Worm (Caenorhabditis elegans): Measurements from ENCODE around the gene chil-5.

chil-5 gene

DNA sequence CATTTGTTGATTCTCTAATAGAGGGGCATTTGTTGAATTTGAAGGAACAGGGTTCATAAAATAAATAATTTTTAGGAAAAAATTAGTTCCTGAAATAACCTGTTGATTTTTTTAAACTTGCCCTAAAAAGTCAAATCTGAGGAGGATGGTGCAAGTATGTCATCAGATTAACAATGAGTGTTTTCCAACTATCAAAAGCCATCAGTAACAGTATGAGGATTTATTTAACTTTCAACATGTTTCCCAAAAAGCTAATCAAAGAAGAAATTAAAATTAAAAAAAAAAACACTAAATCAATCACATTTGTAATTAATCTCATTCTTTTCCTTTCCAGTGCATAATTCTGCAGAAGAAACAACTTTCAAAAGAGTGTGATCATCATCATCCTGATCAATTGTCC, at the start of gene chil-5:
Gene chil-5, minus strand, starts transcription at position 101 of the 400 bp plus-strand sequence.
- no peak for TF ChIP-seq ceh-43 (GFP tag; optimal IDR thresholded peaks at IDR 0.05)
- no peak for TF ChIP-seq nhr-237 (tag; optimal IDR thresholded peaks at IDR 0.05)
- TF ChIP-seq snpc-4 (tag; optimal IDR thresholded peaks at IDR 0.05), result no peak
- TF ChIP-seq nhr-28 (tag; optimal IDR thresholded peaks at IDR 0.05), result no peak
- TF ChIP-seq ces-1 (GFP tag; optimal IDR thresholded peaks at IDR 0.05), result no peak
- no peak for TF ChIP-seq M03D4.4 (tag; optimal IDR thresholded peaks at IDR 0.05)
- no peak for TF ChIP-seq unc-39 (tag; optimal IDR thresholded peaks at IDR 0.05)
- TF ChIP-seq nhr-12 (tag; optimal IDR thresholded peaks at IDR 0.05), result no peak
- no peak for TF ChIP-seq bed-3 (GFP tag; optimal IDR thresholded peaks at IDR 0.05)
- TF ChIP-seq sem-2 (GFP tag; optimal IDR thresholded peaks at IDR 0.05), result no peak
- no peak for TF ChIP-seq flh-1 (GFP tag; optimal IDR thresholded peaks at IDR 0.05)
- no peak for TF ChIP-seq mab-5 (tag; optimal IDR thresholded peaks at IDR 0.05)
- TF ChIP-seq ceh-83 (GFP tag; optimal IDR thresholded peaks at IDR 0.05), result no peak
- no peak for TF ChIP-seq mep-1 (tag; optimal IDR thresholded peaks at IDR 0.05)

DNA sequence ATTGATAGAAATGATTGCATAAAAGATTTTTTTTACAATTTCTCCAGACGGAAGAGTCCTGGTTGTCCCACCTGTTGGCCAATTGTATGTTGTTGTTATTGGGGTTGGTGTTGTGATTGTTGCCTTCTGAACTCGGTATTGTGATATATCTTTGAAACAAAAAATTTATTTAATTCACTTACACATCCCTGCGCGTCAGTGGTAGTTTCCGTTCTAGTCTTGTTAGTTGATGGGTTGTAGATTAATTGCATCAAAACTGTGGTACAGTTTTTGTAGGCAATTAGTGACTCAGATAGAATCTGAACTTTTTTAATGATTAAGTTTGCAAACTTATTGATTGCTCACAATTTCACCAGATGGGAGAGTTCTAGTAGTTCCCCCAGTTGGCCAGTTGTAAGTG, 45.0 kb upstream of the chil-5 start:
- TF ChIP-seq blmp-1 (tag; optimal IDR thresholded peaks at IDR 0.05) (no peak), nhr-12 (tag; optimal IDR thresholded peaks at IDR 0.05) (no peak), ztf-11 (tag; optimal IDR thresholded peaks at IDR 0.05) (no peak), mep-1 (tag; optimal IDR thresholded peaks at IDR 0.05) (no peak), ceh-43 (GFP tag; optimal IDR thresholded peaks at IDR 0.05) (no peak), lsy-2 (tag; optimal IDR thresholded peaks at IDR 0.05) (no peak), unc-120 (tag; optimal IDR thresholded peaks at IDR 0.05; ENCODE audit: poor library complexity, severe bottlenecking) (no peak), zip-8 (tag; optimal IDR thresholded peaks at IDR 0.05) (no peak), sptf-1 (tag; optimal IDR thresholded peaks at IDR 0.05) (no peak), mab-5 (tag; optimal IDR thresholded peaks at IDR 0.05) (no peak), elt-1 (tag; optimal IDR thresholded peaks at IDR 0.05; ENCODE audit: borderline replicate concordance, insufficient read depth) (no peak), flh-1 (GFP tag; optimal IDR thresholded peaks at IDR 0.05) (no peak), drap-1 (GFP tag; optimal IDR thresholded peaks at IDR 0.05) (no peak), pha-4 (tag; optimal IDR thresholded peaks at IDR 0.05) (no peak), bed-3 (GFP tag; optimal IDR thresholded peaks at IDR 0.05) (no peak), lin-13 (tag; optimal IDR thresholded peaks at IDR 0.05) (no peak), ceh-83 (GFP tag; optimal IDR thresholded peaks at IDR 0.05) (no peak), tbx-8 (GFP tag; optimal IDR thresholded peaks at IDR 0.05) (no peak), nhr-237 (tag; optimal IDR thresholded peaks at IDR 0.05) (no peak), sem-2 (GFP tag; optimal IDR thresholded peaks at IDR 0.05) (no peak)

ce11 chrII:9900276-9900675, 40.8 kb upstream of the chil-5 start, which contains the start of gene unc-4:
TSS of gene unc-4 (minus strand) at chrII:9900376.
- no peak for TF ChIP-seq ztf-11 (tag; optimal IDR thresholded peaks at IDR 0.05)
- TF ChIP-seq mls-2 (tag; optimal IDR thresholded peaks at IDR 0.05), result no peak
- TF ChIP-seq lin-13 (tag; optimal IDR thresholded peaks at IDR 0.05), result no peak
- TF ChIP-seq lsy-2 (tag; optimal IDR thresholded peaks at IDR 0.05), result no peak
- no peak for TF ChIP-seq cnd-1 (tag; optimal IDR thresholded peaks at IDR 0.05)
- no peak for TF ChIP-seq ces-1 (GFP tag; optimal IDR thresholded peaks at IDR 0.05)
- TF ChIP-seq sptf-1 (tag; optimal IDR thresholded peaks at IDR 0.05), result no peak
- no peak for TF ChIP-seq lin-32 (GFP tag; optimal IDR thresholded peaks at IDR 0.05)
- TF ChIP-seq elt-1 (tag; optimal IDR thresholded peaks at IDR 0.05; ENCODE audit: borderline replicate concordance, insufficient read depth), result no peak
- no peak for TF ChIP-seq nhr-237 (tag; optimal IDR thresholded peaks at IDR 0.05)

DNA sequence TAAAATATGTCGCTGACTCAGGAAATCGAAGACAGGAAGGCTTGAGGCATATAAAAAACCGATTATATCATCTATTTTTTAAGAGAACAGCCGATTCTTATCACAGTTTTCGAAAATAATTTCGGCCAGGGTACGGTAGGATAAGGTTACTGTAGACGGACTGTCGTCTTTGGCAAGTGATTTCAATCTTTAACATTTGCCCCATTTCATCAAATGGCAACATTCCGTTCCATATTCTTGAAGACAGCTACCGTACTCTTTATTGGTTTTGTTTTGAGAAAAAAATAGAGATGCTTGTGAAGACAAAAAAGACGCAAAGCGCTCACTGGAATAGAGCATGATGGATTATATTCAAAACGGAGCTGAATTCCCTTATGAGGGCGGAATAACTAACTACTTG, 39.3 kb upstream of the chil-5 start:
- TF ChIP-seq drap-1 (GFP tag; optimal IDR thresholded peaks at IDR 0.05) (no peak), blmp-1 (tag; optimal IDR thresholded peaks at IDR 0.05) (no peak), bed-3 (GFP tag; optimal IDR thresholded peaks at IDR 0.05) (no peak), snpc-4 (tag; optimal IDR thresholded peaks at IDR 0.05) (no peak), mab-5 (tag; optimal IDR thresholded peaks at IDR 0.05) (no peak), unc-62 (GFP tag; optimal IDR thresholded peaks at IDR 0.05) (no peak), ceh-83 (GFP tag; optimal IDR thresholded peaks at IDR 0.05) (no peak), mls-2 (tag; optimal IDR thresholded peaks at IDR 0.05) (no peak), sptf-1 (tag; optimal IDR thresholded peaks at IDR 0.05) (no peak), tbx-8 (GFP tag; optimal IDR thresholded peaks at IDR 0.05) (no peak), lin-13 (tag; optimal IDR thresholded peaks at IDR 0.05) (no peak), flh-1 (GFP tag; optimal IDR thresholded peaks at IDR 0.05) (no peak), ces-1 (GFP tag; optimal IDR thresholded peaks at IDR 0.05) (no peak), elt-1 (tag; optimal IDR thresholded peaks at IDR 0.05; ENCODE audit: borderline replicate concordance, insufficient read depth) (no peak), hlh-1 (tag; optimal IDR thresholded peaks at IDR 0.05) (no peak), lin-32 (GFP tag; optimal IDR thresholded peaks at IDR 0.05) (no peak), ceh-43 (GFP tag; optimal IDR thresholded peaks at IDR 0.05) (no peak), unc-39 (tag; optimal IDR thresholded peaks at IDR 0.05) (no peak), nhr-76 (tag; optimal IDR thresholded peaks at IDR 0.05) (no peak)
